Fruit fly (Drosophila melanogaster) whole organism, embryonic: ENCODE measurements around the gene IntS4.

ENCODE experiments used
- Antp ChIP-seq: fragments of 200-800 bp; sonication (Bioruptor generic); optimal IDR thresholded peaks from 3 replicates; lab custom pipeline; 2016; ENCODE audit warnings: missing biosample characterization, missing genetic modification characterization
- Bdp1 ChIP-seq: fragments of 200-800 bp; sonication (Bioruptor generic); optimal IDR thresholded peaks from 3 replicates; lab custom pipeline; 2016; ENCODE audit warnings: missing biosample characterization, missing genetic modification characterization
- CG10321 ChIP-seq: fragments of 200-800 bp; sonication (Bioruptor generic); IDR thresholded peaks from 2 replicates; pipeline ENCODE4 v1.3.6; 2022; ENCODE audit warnings: missing biosample characterization, missing genetic modification characterization
- CG10462 ChIP-seq: fragments of 200-800 bp; sonication (Bioruptor generic); optimal IDR thresholded peaks from 2 replicates; lab custom pipeline; 2016; ENCODE audit warnings: missing biosample characterization, missing genetic modification characterization
- CG11560 ChIP-seq: fragments of 200-800 bp; sonication (Bioruptor generic); IDR thresholded peaks from 3 replicates; pipeline ENCODE4 v1.3.6; 2022; ENCODE audit warnings: missing biosample characterization, missing genetic modification characterization
- CG12219 ChIP-seq: fragments of 200-800 bp; sonication (Bioruptor generic); optimal IDR thresholded peaks from 3 replicates; lab custom pipeline; 2018; ENCODE audit warnings: missing biosample characterization, mild to moderate bottlenecking, missing genetic modification characterization
- CG12659 ChIP-seq: fragments of 200-800 bp; sonication (Bioruptor generic); optimal IDR thresholded peaks from 3 replicates; lab custom pipeline; 2017; ENCODE audit warnings: mild to moderate bottlenecking, missing biosample characterization, missing genetic modification reagents, missing genetic modification characterization
- CG12942 ChIP-seq: fragments of 200-800 bp; sonication (Bioruptor generic); optimal IDR thresholded peaks from 3 replicates; lab custom pipeline; 2016; ENCODE audit warnings: missing biosample characterization, missing genetic modification characterization
- CG1529 ChIP-seq: fragments of 200-800 bp; sonication (Bioruptor generic); optimal IDR thresholded peaks from 3 replicates; lab custom pipeline; 2018; ENCODE audit warnings: missing biosample characterization, missing genetic modification characterization
- CG2116 ChIP-seq: fragments of 200-800 bp; sonication (Bioruptor generic); optimal IDR thresholded peaks from 3 replicates; lab custom pipeline; 2018; ENCODE audit warnings: missing biosample characterization, mild to moderate bottlenecking, missing genetic modification characterization
- CG2129 ChIP-seq: fragments of 200-800 bp; sonication (Bioruptor generic); IDR thresholded peaks from 2 replicates; pipeline ENCODE4 v1.3.6; 2022; ENCODE audit warnings: missing biosample characterization, missing genetic modification characterization; ENCODE audit not compliant: partially characterized antibody
- CG31224 ChIP-seq: fragments of 200-800 bp; sonication (Bioruptor generic); IDR thresholded peaks from 2 replicates; pipeline ENCODE4 v1.3.6; 2022; ENCODE audit warnings: missing biosample characterization, missing genetic modification characterization
- CG4617 ChIP-seq: fragments of 200-800 bp; sonication (Bioruptor generic); optimal IDR thresholded peaks from 3 replicates; lab custom pipeline; 2016; ENCODE audit warnings: missing biosample characterization, missing genetic modification characterization, borderline replicate concordance
- CG7372 ChIP-seq: fragments of 200-800 bp; sonication (Bioruptor generic); IDR thresholded peaks from 2 replicates; pipeline ENCODE4 v1.3.6; 2022; ENCODE audit warnings: missing biosample characterization, missing genetic modification characterization
- CG9817 ChIP-seq: fragments of 200-800 bp; sonication (Bioruptor generic); optimal IDR thresholded peaks from 2 replicates; lab custom pipeline; 2018; ENCODE audit warnings: missing biosample characterization, mild to moderate bottlenecking, missing genetic modification characterization, moderate library complexity
- Chrac-16 ChIP-seq: fragments of 200-800 bp; sonication (Bioruptor generic); optimal IDR thresholded peaks from 3 replicates; lab custom pipeline; 2016; ENCODE audit warnings: missing biosample characterization, missing genetic modification characterization
- CoRest ChIP-seq: fragments of 200-800 bp; sonication (Bioruptor generic); optimal IDR thresholded peaks from 3 replicates; lab custom pipeline; 2018; ENCODE audit warnings: missing biosample characterization, mild to moderate bottlenecking, missing genetic modification characterization, moderate library complexity
- Deaf1 ChIP-seq: fragments of 200-800 bp; optimal IDR thresholded peaks from 3 replicates; lab custom pipeline; 2019; ENCODE audit warnings: missing biosample characterization, mild to moderate bottlenecking, missing genetic modification characterization, moderate library complexity
- E2f2 ChIP-seq: fragments of 200-800 bp; sonication (Bioruptor generic); IDR thresholded peaks from 2 replicates; pipeline ENCODE4 v1.3.6; 2022; ENCODE audit warnings: missing biosample characterization, missing genetic modification characterization
- Hmr ChIP-seq: fragments of 200-800 bp; sonication (Bioruptor generic); optimal IDR thresholded peaks from 3 replicates; lab custom pipeline; 2017; ENCODE audit warnings: mild to moderate bottlenecking, missing biosample characterization, missing genetic modification reagents, missing genetic modification characterization
- Med ChIP-seq: fragments of 200-800 bp; sonication (Bioruptor generic); peaks from one replicate; lab custom pipeline; 2016; ENCODE audit warnings: missing biosample characterization, missing genetic modification characterization, mild to moderate bottlenecking, inconsistent platforms, moderate library complexity
- Myb ChIP-seq: fragments of 200-800 bp; sonication (Bioruptor generic); optimal IDR thresholded peaks from 2 replicates; lab custom pipeline; 2016; ENCODE audit warnings: missing biosample characterization, missing genetic modification characterization
- NFAT ChIP-seq: fragments of 200-800 bp; sonication (Bioruptor generic); IDR thresholded peaks from 2 replicates; pipeline ENCODE4 v1.3.6; 2022; ENCODE audit warnings: missing biosample characterization, missing genetic modification characterization
- Nf-YC ChIP-seq: fragments of 200-800 bp; optimal IDR thresholded peaks from 3 replicates; lab custom pipeline; 2019; ENCODE audit warnings: missing biosample characterization, mild to moderate bottlenecking, missing genetic modification characterization, moderate library complexity
- NfI ChIP-seq: fragments of 200-800 bp; sonication (Bioruptor generic); optimal IDR thresholded peaks from 3 replicates; lab custom pipeline; 2018; ENCODE audit warnings: missing biosample characterization, mild to moderate bottlenecking, missing genetic modification characterization, moderate library complexity
- PHDP ChIP-seq: fragments of 200-800 bp; sonication (Bioruptor generic); optimal IDR thresholded peaks from 3 replicates; lab custom pipeline; 2018; ENCODE audit warnings: missing biosample characterization, mild to moderate bottlenecking, missing genetic modification characterization, moderate library complexity
- Rfx ChIP-seq: fragments of 200-800 bp; sonication (Bioruptor generic); IDR thresholded peaks from 2 replicates; pipeline ENCODE4 v1.3.6; 2022; ENCODE audit warnings: missing biosample characterization, missing genetic modification characterization
- Trl ChIP-seq, 3 experiments: fragments of >200 bp in 2 of 3; fragments of 200-800 bp in 1 of 3; sonication (Bioruptor generic) in 1 of 3; optimal IDR thresholded peaks; 2 replicates in 1 of 3; 3 replicates in 2 of 3; lab custom pipeline; 2016 to 2017; ENCODE audit warnings: missing biosample characterization in 1 of 3, missing genetic modification characterization in 1 of 3
- Xbp1 ChIP-seq: fragments of 200-800 bp; sonication (Bioruptor generic); optimal IDR thresholded peaks from 3 replicates; lab custom pipeline; 2016; ENCODE audit warnings: missing biosample characterization, mild to moderate bottlenecking, missing genetic modification characterization
- ewg ChIP-seq: fragments of 200-800 bp; sonication (Bioruptor generic); optimal IDR thresholded peaks from 3 replicates; lab custom pipeline; 2017; ENCODE audit warnings: mild to moderate bottlenecking, missing biosample characterization, missing genetic modification reagents, missing genetic modification characterization
- gfzf ChIP-seq: fragments of 200-800 bp; sonication (Bioruptor generic); optimal IDR thresholded peaks from 2 replicates; lab custom pipeline; 2016; ENCODE audit warnings: missing biosample characterization, mild to moderate bottlenecking, missing genetic modification characterization, moderate library complexity
- grau ChIP-seq: fragments of 200-800 bp; optimal IDR thresholded peaks from 3 replicates; lab custom pipeline; 2019; ENCODE audit warnings: missing biosample characterization, mild to moderate bottlenecking, missing genetic modification characterization, moderate library complexity
- grn ChIP-seq: fragments of 200-800 bp; sonication (Bioruptor generic); optimal IDR thresholded peaks from 3 replicates; lab custom pipeline; 2017; ENCODE audit warnings: missing biosample characterization, missing genetic modification characterization
- hbn ChIP-seq: fragments of 200-800 bp; sonication (Bioruptor generic); IDR thresholded peaks from 2 replicates; pipeline ENCODE4 v1.3.6; 2022; ENCODE audit warnings: missing biosample characterization, missing genetic modification characterization; ENCODE audit not compliant: partially characterized antibody
- jumu ChIP-seq: fragments of 200-800 bp; sonication (Bioruptor generic); optimal IDR thresholded peaks from 3 replicates; lab custom pipeline; 2016; ENCODE audit warnings: missing biosample characterization, missing genetic modification characterization
- kay ChIP-seq: fragments of 200-800 bp; sonication (Bioruptor generic); optimal IDR thresholded peaks from 2 replicates; lab custom pipeline; 2016; ENCODE audit warnings: missing biosample characterization, missing genetic modification characterization
- mam ChIP-seq: fragments of 200-800 bp; sonication (Bioruptor generic); optimal IDR thresholded peaks from 3 replicates; lab custom pipeline; 2016; ENCODE audit warnings: missing biosample characterization, missing genetic modification characterization
- mirr ChIP-seq: fragments of 200-800 bp; sonication (Bioruptor generic); optimal IDR thresholded peaks from 3 replicates; lab custom pipeline; 2018; ENCODE audit warnings: missing biosample characterization, mild to moderate bottlenecking, missing genetic modification characterization
- nmo ChIP-seq: fragments of 200-800 bp; sonication (Bioruptor generic); optimal IDR thresholded peaks from 2 replicates; lab custom pipeline; 2018; ENCODE audit warnings: missing biosample characterization, mild to moderate bottlenecking, missing genetic modification characterization, moderate library complexity
- onecut ChIP-seq: fragments of 200-800 bp; sonication (Bioruptor generic); IDR thresholded peaks from 2 replicates; pipeline ENCODE4 v1.3.6; 2022; ENCODE audit warnings: missing biosample characterization, missing genetic modification characterization
- pan ChIP-seq, 4 experiments: fragments of >200 bp in 3 of 4; fragments of 200-800 bp in 1 of 4; sonication (Bioruptor generic) in 1 of 4; optimal IDR thresholded peaks in 3 of 4; IDR thresholded peaks in 1 of 4; 2 replicates each; pipeline versions ENCODE4 v1.3.6 to Lab custom; 2017 to 2022; ENCODE audit warnings: missing biosample characterization in 2 of 4, missing genetic modification characterization in 2 of 4, mixed read lengths in 1 of 4
- scrt ChIP-seq: fragments of 200-800 bp; sonication (Bioruptor generic); optimal IDR thresholded peaks from 2 replicates; lab custom pipeline; 2018; ENCODE audit warnings: missing biosample characterization, mild to moderate bottlenecking, missing genetic modification characterization, moderate library complexity
- shn ChIP-seq: fragments of 200-800 bp; sonication (Bioruptor generic); optimal IDR thresholded peaks from 3 replicates; lab custom pipeline; 2016; ENCODE audit warnings: missing biosample characterization, missing genetic modification characterization
- trem ChIP-seq: fragments of 200-800 bp; optimal IDR thresholded peaks from 3 replicates; lab custom pipeline; 2019; ENCODE audit warnings: missing biosample characterization, mild to moderate bottlenecking, missing genetic modification characterization, moderate library complexity
- unc-4 ChIP-seq: fragments of 200-800 bp; sonication (Bioruptor generic); IDR thresholded peaks from 2 replicates; pipeline ENCODE4 v1.3.6; 2022; ENCODE audit warnings: missing biosample characterization, missing genetic modification characterization; ENCODE audit not compliant: partially characterized antibody
- wor ChIP-seq: fragments of 200-800 bp; sonication (Bioruptor generic); IDR thresholded peaks from 2 replicates; pipeline ENCODE4 v1.3.6; 2022; ENCODE audit warnings: missing biosample characterization, missing genetic modification characterization
- zen ChIP-seq: fragments of 200-800 bp; sonication (Bioruptor generic); optimal IDR thresholded peaks from 3 replicates; lab custom pipeline; 2018; ENCODE audit warnings: missing biosample characterization, mild to moderate bottlenecking, missing genetic modification characterization, moderate library complexity

The IntS4 gene

dm6 chrX:8560087-8560999 is 1.8 kb upstream of the IntS4 start, which contains the start of the genes CG12112 and Trf4-1 (continued):
- no peak for TF ChIP-seq CG10462 (GFP tag; lab: Kevin White, UChicago)
- TF ChIP-seq CG31224 = no peak
- no peak for TF ChIP-seq ewg (GFP tag; lab: Kevin White, UChicago)
- TF ChIP-seq Trl (optimal IDR thresholded peaks at IDR 0.05; lab: Kevin White, UChicago) = no peak
- peak; percentile 12 for TF ChIP-seq Trl (GFP tag; optimal IDR thresholded peaks at IDR 0.05; lab: Kevin White, UChicago)
- peak; percentile 16; the same call in 1 of the 2 replicates for TF ChIP-seq E2f2 (GFP tag; lab: Robert Waterston, UW)
- peak; percentile 83 for TF ChIP-seq CG2116 (GFP tag; lab: Kevin White, UChicago)
- no peak for TF ChIP-seq mirr (GFP tag; lab: Kevin White, UChicago)
- TF ChIP-seq CG2129 = peak; percentile 37; the same call in 1 of the 2 replicates
- peak; percentile 38 for TF ChIP-seq grau (tag; lab: Kevin White, UChicago)
- peak; percentile 63 for TF ChIP-seq gfzf (GFP tag; lab: Kevin White, UChicago)
- TF ChIP-seq Nf-YC (tag; lab: Kevin White, UChicago) = peak; percentile 31
- TF ChIP-seq CG12219 (GFP tag; lab: Kevin White, UChicago) = no peak
- peak; percentile 48; the same call in 2 of the 3 replicates for TF ChIP-seq CG11560 (tag; lab: Robert Waterston, UW)
- no peak for TF ChIP-seq CG7372 (GFP tag; lab: Robert Waterston, UW)
- peak; percentile 8 for TF ChIP-seq grn (GFP tag; lab: Kevin White, UChicago)
- TF ChIP-seq CoRest = peak; percentile 37
- peak; percentile 50 for TF ChIP-seq CG4617 (GFP tag; lab: Kevin White, UChicago)
- TF ChIP-seq onecut (GFP tag; lab: Robert Waterston, UW) = peak; percentile 55
- TF ChIP-seq zen (tag; lab: Kevin White, UChicago) = peak; percentile 31
- no peak; the same call in 1 of the 2 replicates for TF ChIP-seq hbn (GFP tag; lab: Robert Waterston, UW)
- TF ChIP-seq Myb (GFP tag; lab: Kevin White, UChicago) = peak; percentile 88
- peak; percentile 7 for TF ChIP-seq Xbp1 (GFP tag; lab: Kevin White, UChicago)
- peak; percentile 5 for TF ChIP-seq CG9817 (tag; lab: Kevin White, UChicago)
- no peak for TF ChIP-seq scrt
- no peak for TF ChIP-seq Rfx (GFP tag; lab: Robert Waterston, UW)
- peak; percentile 49 for TF ChIP-seq trem (tag; lab: Kevin White, UChicago)
- no peak for TF ChIP-seq NfI (GFP tag; lab: Kevin White, UChicago)
- no peak for TF ChIP-seq CG10321 (GFP tag; lab: Robert Waterston, UW)
- peak; percentile 44 for TF ChIP-seq nmo (GFP tag; lab: Kevin White, UChicago)
- peak; percentile 77 for TF ChIP-seq unc-4 (GFP tag; lab: Robert Waterston, UW)
- peak; percentile 30 for TF ChIP-seq Chrac-16 (GFP tag; lab: Kevin White, UChicago)
- TF ChIP-seq shn (GFP tag; lab: Kevin White, UChicago) = peak; percentile 24
- no peak for TF ChIP-seq wor (GFP tag; lab: Robert Waterston, UW)
- TF ChIP-seq Bdp1 (GFP tag; lab: Kevin White, UChicago) = peak; percentile 4
- no peak for TF ChIP-seq PHDP (tag; lab: Kevin White, UChicago)
- peak; percentile 11 for TF ChIP-seq mam (GFP tag; lab: Kevin White, UChicago)
- peak; percentile 13 for TF ChIP-seq Deaf1 (tag; lab: Kevin White, UChicago)
- no peak for TF ChIP-seq NFAT
- peak; percentile 77 for TF ChIP-seq Med (GFP tag; lab: Kevin White, UChicago)
- no peak for TF ChIP-seq pan (optimal IDR thresholded peaks at IDR 0.05; lab: Kevin White, UChicago)
- no peak for TF ChIP-seq pan (GFP tag; optimal IDR thresholded peaks at IDR 0.05 in 1 of 2, IDR thresholded peaks at IDR 0.05 in 1 of 2)
- peak; percentile 61 for TF ChIP-seq kay
- no peak for TF ChIP-seq CG1529 (GFP tag; lab: Kevin White, UChicago)
- peak; percentile 56 for TF ChIP-seq CG12659 (GFP tag; lab: Kevin White, UChicago)
- TF ChIP-seq jumu = peak; percentile 14
- TF ChIP-seq Antp (GFP tag; lab: Kevin White, UChicago) = no peak
- peak; percentile 49 for TF ChIP-seq Hmr (GFP tag; lab: Kevin White, UChicago)
- no peak for TF ChIP-seq CG12942 (GFP tag; lab: Kevin White, UChicago)
